Worm (Caenorhabditis elegans) whole organism, late embryonic: ENCODE results near the gene str-114.

Experiments used
- C08G9.2 ChIP-seq: sonication (generic microtip); optimal IDR thresholded peaks from 2 replicates; lab custom pipeline; 2016; ENCODE audit warnings: mild to moderate bottlenecking, missing genetic modification characterization, moderate library complexity, missing compliant biosample characterization
- C38D4.7 ChIP-seq: fragments of 200-800 bp; sonication (Bioruptor generic); optimal IDR thresholded peaks from 2 replicates; lab custom pipeline; 2018; ENCODE audit warnings: mild to moderate bottlenecking, missing genetic modification characterization, moderate library complexity, missing compliant biosample characterization
- K02D7.2 ChIP-seq: sonication (generic microtip); optimal IDR thresholded peaks from 2 replicates; lab custom pipeline; 2017; ENCODE audit warnings: mild to moderate bottlenecking, missing genetic modification characterization, missing compliant biosample characterization
- ahr-1 ChIP-seq: sonication (generic microtip); optimal IDR thresholded peaks from 2 replicates; lab custom pipeline; 2016; ENCODE audit warnings: missing genetic modification characterization, missing compliant biosample characterization
- ama-1 ChIP-seq: fragments of 150-350 bp; optimal IDR thresholded peaks from 2 replicates; lab custom pipeline; 2014
- ceh-14 ChIP-seq: sonication (generic microtip); optimal IDR thresholded peaks from 2 replicates; lab custom pipeline; 2016; ENCODE audit warnings: missing genotype, missing genetic modification characterization, missing compliant biosample characterization
- ceh-19 ChIP-seq: fragments of 200-800 bp; sonication (Bioruptor generic); optimal IDR thresholded peaks from 2 replicates; lab custom pipeline; 2018; ENCODE audit warnings: mild to moderate bottlenecking, missing genetic modification characterization, missing compliant biosample characterization
- ceh-22 ChIP-seq: sonication (generic microtip); optimal IDR thresholded peaks from 2 replicates; lab custom pipeline; 2017; ENCODE audit warnings: missing biosample characterization, missing genetic modification characterization
- ceh-30 ChIP-seq: fragments of 150-350 bp; optimal IDR thresholded peaks from 2 replicates; lab custom pipeline; 2014; ENCODE audit warnings: missing biosample characterization, missing genetic modification characterization
- ceh-45 ChIP-seq: fragments of 200-800 bp; sonication (Bioruptor generic); IDR thresholded peaks from 2 replicates; pipeline ENCODE4 v1.3.6; 2022; ENCODE audit warnings: missing genetic modification reagents, missing genetic modification characterization, missing compliant biosample characterization
- ceh-48 ChIP-seq: sonication (generic microtip); optimal IDR thresholded peaks from 2 replicates; lab custom pipeline; 2016; ENCODE audit warnings: missing genetic modification characterization, inconsistent platforms, missing compliant biosample characterization
- ceh-9 ChIP-seq: sonication (generic microtip); optimal IDR thresholded peaks from 2 replicates; lab custom pipeline; 2016; ENCODE audit warnings: mild to moderate bottlenecking, missing genetic modification characterization, inconsistent platforms, missing compliant biosample characterization
- che-1 ChIP-seq: sonication (generic microtip); optimal IDR thresholded peaks from 2 replicates; lab custom pipeline; 2016; ENCODE audit warnings: mild to moderate bottlenecking, missing genetic modification characterization, missing compliant biosample characterization
- dmd-4 ChIP-seq: sonication (generic microtip); optimal IDR thresholded peaks from 2 replicates; lab custom pipeline; 2016; ENCODE audit warnings: borderline replicate concordance, missing genetic modification characterization, missing compliant biosample characterization
- dve-1 ChIP-seq: sonication (generic microtip); optimal IDR thresholded peaks from 2 replicates; lab custom pipeline; 2017; ENCODE audit warnings: antibody characterized with exemption, mild to moderate bottlenecking, missing genetic modification characterization, missing compliant biosample characterization
- elt-2 ChIP-seq: sonication (generic microtip); optimal IDR thresholded peaks from 2 replicates; lab custom pipeline; 2016; ENCODE audit warnings: missing genetic modification reagents, missing genetic modification characterization, missing compliant biosample characterization
- elt-4 ChIP-seq: sonication (generic microtip); optimal IDR thresholded peaks from 2 replicates; lab custom pipeline; 2016; ENCODE audit warnings: missing genetic modification characterization, missing compliant biosample characterization
- eyg-1 ChIP-seq: sonication (generic microtip); optimal IDR thresholded peaks from 2 replicates; lab custom pipeline; 2016; ENCODE audit warnings: missing genotype, missing genetic modification characterization, missing compliant biosample characterization
- fkh-6 ChIP-seq: sonication (generic microtip); optimal IDR thresholded peaks from 2 replicates; lab custom pipeline; 2016; ENCODE audit warnings: missing genetic modification characterization, missing compliant biosample characterization
- gmeb-2 ChIP-seq: sonication (generic microtip); optimal IDR thresholded peaks from 2 replicates; lab custom pipeline; 2016; ENCODE audit warnings: missing genetic modification characterization, inconsistent platforms, missing compliant biosample characterization
- hlh-13 ChIP-seq: fragments of 200-800 bp; sonication (Bioruptor generic); optimal IDR thresholded peaks from 2 replicates; lab custom pipeline; 2018; ENCODE audit warnings: mild to moderate bottlenecking, missing genetic modification characterization, missing compliant biosample characterization
- hlh-30 ChIP-seq: sonication (generic microtip); optimal IDR thresholded peaks from 2 replicates; lab custom pipeline; 2017; ENCODE audit warnings: antibody characterized with exemption, missing genetic modification characterization, missing compliant biosample characterization; ENCODE audit not compliant: insufficient read depth
- hlh-6 ChIP-seq: sonication (generic microtip); optimal IDR thresholded peaks from 2 replicates; lab custom pipeline; 2016; ENCODE audit warnings: missing genotype, missing genetic modification characterization, missing compliant biosample characterization
- hlh-8 ChIP-seq: sonication (generic microtip); optimal IDR thresholded peaks from 2 replicates; lab custom pipeline; 2016; ENCODE audit warnings: missing genotype, missing genetic modification characterization, missing compliant biosample characterization
- lin-11 ChIP-seq: fragments of 200-800 bp; sonication (Bioruptor generic); optimal IDR thresholded peaks from 2 replicates; lab custom pipeline; 2018; ENCODE audit warnings: mild to moderate bottlenecking, missing genetic modification characterization, missing compliant biosample characterization
- madf-2 ChIP-seq: sonication (generic microtip); optimal IDR thresholded peaks from 2 replicates; lab custom pipeline; 2017; ENCODE audit warnings: missing genetic modification characterization, missing compliant biosample characterization
- mec-3 ChIP-seq: sonication (generic microtip); optimal IDR thresholded peaks from 2 replicates; lab custom pipeline; 2016; ENCODE audit warnings: borderline replicate concordance, missing genetic modification characterization, missing compliant biosample characterization
- npax-4 ChIP-seq: sonication (generic microtip); optimal IDR thresholded peaks from 2 replicates; lab custom pipeline; 2016; ENCODE audit warnings: missing genetic modification characterization, missing compliant biosample characterization
- pat-9 ChIP-seq: fragments of 200-800 bp; sonication (Bioruptor generic); optimal IDR thresholded peaks from 2 replicates; lab custom pipeline; 2018; ENCODE audit warnings: mild to moderate bottlenecking, missing genetic modification characterization, moderate library complexity, missing compliant biosample characterization
- pha-2 ChIP-seq: sonication (generic microtip); optimal IDR thresholded peaks from 2 replicates; lab custom pipeline; 2017; ENCODE audit warnings: mild to moderate bottlenecking, missing genetic modification characterization, missing compliant biosample characterization
- pqm-1 ChIP-seq: sonication (generic microtip); optimal IDR thresholded peaks from 2 replicates; lab custom pipeline; 2016; ENCODE audit warnings: missing genetic modification characterization, missing compliant biosample characterization
- sdc-2 ChIP-seq: sonication (generic microtip); optimal IDR thresholded peaks from 2 replicates; lab custom pipeline; 2016; ENCODE audit warnings: missing genotype, missing genetic modification characterization, missing compliant biosample characterization
- sox-2 ChIP-seq: fragments of 200-800 bp; sonication (Bioruptor generic); IDR thresholded peaks from 2 replicates; pipeline ENCODE4 v1.3.6; 2022; ENCODE audit warnings: missing genetic modification reagents, missing genetic modification characterization, missing compliant biosample characterization
- sox-4 ChIP-seq: sonication (generic microtip); optimal IDR thresholded peaks from 2 replicates; lab custom pipeline; 2017; ENCODE audit warnings: mild to moderate bottlenecking, missing genetic modification characterization, inconsistent platforms, missing compliant biosample characterization
- syd-9 ChIP-seq: sonication (generic microtip); optimal IDR thresholded peaks from 2 replicates; lab custom pipeline; 2016; ENCODE audit warnings: mild to moderate bottlenecking, missing genetic modification characterization, moderate library complexity, missing compliant biosample characterization
- tbx-2 ChIP-seq: sonication (generic microtip); optimal IDR thresholded peaks from 2 replicates; lab custom pipeline; 2016; ENCODE audit warnings: missing genetic modification characterization, missing compliant biosample characterization
- tbx-7 ChIP-seq: sonication (generic microtip); optimal IDR thresholded peaks from 2 replicates; lab custom pipeline; 2016; ENCODE audit warnings: missing genotype, missing genetic modification characterization, missing compliant biosample characterization
- unc-3 ChIP-seq, 2 experiments: fragments of 200-800 bp in 1 of 2; sonication (Bioruptor generic) in 1 of 2; sonication (generic microtip) in 1 of 2; conservative IDR thresholded peaks in 1 of 2; optimal IDR thresholded peaks in 1 of 2; 2 replicates each; pipeline versions ENCODE4 v1.3.6 to Lab custom; 2016 to 2022; ENCODE audit warnings: missing compliant biosample characterization in 2 of 2, missing genetic modification characterization in 2 of 2, missing genetic modification reagents in 1 of 2
- unc-42 ChIP-seq: sonication (generic microtip); optimal IDR thresholded peaks from 2 replicates; lab custom pipeline; 2016; ENCODE audit warnings: missing genotype, missing genetic modification characterization, missing compliant biosample characterization
- unc-86 ChIP-seq: sonication (generic microtip); optimal IDR thresholded peaks from 2 replicates; lab custom pipeline; 2016; ENCODE audit warnings: missing genetic modification characterization, missing compliant biosample characterization
- zip-5 ChIP-seq: sonication (generic microtip); optimal IDR thresholded peaks from 2 replicates; lab custom pipeline; 2016; ENCODE audit warnings: missing genetic modification characterization, missing compliant biosample characterization

str-114 gene

DNA sequence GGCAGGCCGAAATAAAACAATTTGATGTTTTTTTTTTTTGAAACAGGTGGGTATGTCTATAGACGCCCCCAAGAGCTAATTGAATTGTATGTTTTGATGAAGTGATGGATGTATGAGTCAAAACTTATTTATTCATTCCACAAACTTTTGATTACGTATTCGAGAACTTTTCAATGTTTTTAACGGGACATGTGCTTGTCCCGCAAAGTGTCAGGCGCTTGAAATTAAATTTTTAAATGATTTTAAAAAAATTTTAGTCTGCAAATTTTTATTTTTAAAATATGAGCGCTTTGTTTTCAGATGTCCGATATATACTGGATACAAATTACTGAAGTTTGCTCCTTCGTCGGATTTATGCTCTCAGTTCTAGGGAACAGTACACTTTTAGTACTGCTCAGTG is at the start of gene str-114:
Gene str-114 (plus strand): TSS at position 301 of the 400 bp plus-strand sequence.
- TF ChIP-seq mec-3 (tag; lab: Kevin White, UChicago) (no peak), fkh-6 (tag; lab: Kevin White, UChicago) (no peak)

DNA sequence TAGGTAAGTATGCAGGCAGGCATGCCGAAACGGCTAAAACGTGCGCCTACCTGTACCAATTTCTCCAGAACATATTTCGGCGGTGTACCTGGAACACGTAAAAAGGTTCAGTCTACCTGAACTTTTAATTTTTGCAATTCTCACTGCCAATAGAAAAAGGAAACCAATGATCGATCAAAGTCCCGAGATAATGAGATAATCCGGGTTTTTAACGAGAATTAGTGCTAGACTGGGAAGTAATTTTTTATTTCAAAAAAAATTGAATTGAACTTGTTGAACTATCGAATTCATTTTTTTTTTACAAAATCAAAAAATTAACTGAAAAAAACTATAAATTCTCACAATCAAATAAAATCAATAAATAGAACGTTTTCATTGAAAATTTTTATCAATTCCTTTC is 49.0 kb upstream of the str-114 start, which contains the start of gene T22F3.7:
Gene T22F3.7 (minus strand): TSS at position 101 of the 400 bp plus-strand sequence.
- no peak for TF ChIP-seq syd-9
- no peak for TF ChIP-seq ceh-45 (GFP tag; lab: Robert Waterston, UW)
- TF ChIP-seq che-1: no peak
- no peak for TF ChIP-seq pqm-1 (tag; lab: Kevin White, UChicago)
- TF ChIP-seq unc-86: no peak
- TF ChIP-seq C38D4.7 (GFP tag; lab: Kevin White, UChicago): no peak
- TF ChIP-seq tbx-7: no peak
- no peak for TF ChIP-seq madf-2
- no peak for TF ChIP-seq dve-1 (tag; lab: Kevin White, UChicago)
- no peak for TF ChIP-seq sox-4 (tag; lab: Kevin White, UChicago)
- no peak for TF ChIP-seq gmeb-2
- no peak for TF ChIP-seq elt-4 (tag; lab: Kevin White, UChicago)
- TF ChIP-seq ceh-48: no peak
- no peak for TF ChIP-seq ama-1 (lab: Kevin White, UChicago)
- no peak for TF ChIP-seq ceh-9 (tag; lab: Kevin White, UChicago)
- TF ChIP-seq C08G9.2 (tag; lab: Kevin White, UChicago): no peak
- TF ChIP-seq K02D7.2 (tag; lab: Kevin White, UChicago): no peak
- no peak for TF ChIP-seq ceh-30
- TF ChIP-seq ceh-22 (tag; lab: Kevin White, UChicago): no peak
- no peak for TF ChIP-seq hlh-30 (tag; lab: Kevin White, UChicago)

DNA sequence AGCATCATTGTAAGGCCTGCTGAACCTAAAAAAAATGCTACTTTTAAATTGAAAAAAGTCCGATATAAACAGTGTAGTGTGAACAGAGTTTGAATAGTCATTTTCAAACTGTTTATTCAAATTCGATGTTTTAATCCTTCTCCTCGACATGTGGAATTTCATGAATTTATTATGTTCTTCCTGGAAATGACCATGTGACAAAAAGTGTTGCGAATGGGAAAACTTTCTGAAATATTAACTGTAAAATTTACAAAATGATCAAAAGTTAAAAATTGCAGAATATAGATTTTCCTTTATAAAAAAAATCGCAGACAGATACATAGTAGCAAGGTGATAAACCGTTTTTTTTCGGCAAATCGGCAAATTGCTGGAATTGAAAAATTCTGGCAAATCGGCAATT is 44.2 kb upstream of the str-114 start, which contains the start of gene T22F3.8:
Gene T22F3.8 (minus strand): TSS at position 101 of the 400 bp plus-strand sequence.
- TF ChIP-seq ceh-30: no peak
- TF ChIP-seq unc-3 (GFP tag; conservative IDR thresholded peaks at IDR 0.05; lab: Robert Waterston, UW): no peak
- no peak for TF ChIP-seq unc-3 (tag; optimal IDR thresholded peaks at IDR 0.05; lab: Kevin White, UChicago)
- TF ChIP-seq lin-11 (tag; lab: Kevin White, UChicago): no peak
- TF ChIP-seq npax-4: no peak
- no peak for TF ChIP-seq K02D7.2 (tag; lab: Kevin White, UChicago)
- no peak for TF ChIP-seq sox-2
- no peak for TF ChIP-seq pha-2 (tag; lab: Kevin White, UChicago)
- TF ChIP-seq unc-86: no peak
- TF ChIP-seq C38D4.7 (GFP tag; lab: Kevin White, UChicago): no peak
- TF ChIP-seq hlh-13 (GFP tag; lab: Kevin White, UChicago): no peak
- TF ChIP-seq tbx-2: no peak

DNA sequence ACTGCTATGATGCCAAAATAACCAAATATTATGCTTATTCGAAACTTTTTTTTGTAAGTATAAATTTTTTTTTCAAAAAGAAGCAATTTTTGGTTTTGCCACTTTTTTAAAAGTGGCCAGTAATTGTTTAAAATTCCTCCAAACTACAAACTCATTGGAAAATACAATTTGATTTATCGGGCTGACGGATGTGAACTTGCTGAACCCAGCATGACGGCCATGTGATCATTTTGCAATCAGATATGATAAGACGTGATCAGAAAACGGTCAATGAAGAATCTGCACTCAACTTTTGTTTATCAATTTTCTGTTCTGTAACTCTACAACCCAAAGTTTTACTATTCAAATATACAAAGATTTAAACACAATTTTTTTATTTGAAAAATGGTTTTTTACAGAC is 43.2 kb upstream of the str-114 start:
- no peak for TF ChIP-seq C38D4.7 (GFP tag; lab: Kevin White, UChicago)
- no peak for TF ChIP-seq ahr-1
- no peak for TF ChIP-seq sdc-2 (tag; lab: Kevin White, UChicago)
- no peak for TF ChIP-seq hlh-8
- TF ChIP-seq unc-42 (tag; lab: Kevin White, UChicago): no peak
- TF ChIP-seq unc-3 (GFP tag; conservative IDR thresholded peaks at IDR 0.05; lab: Robert Waterston, UW): no peak
- no peak for TF ChIP-seq unc-3 (tag; optimal IDR thresholded peaks at IDR 0.05; lab: Kevin White, UChicago)
- no peak for TF ChIP-seq ceh-45 (GFP tag; lab: Robert Waterston, UW)
- TF ChIP-seq elt-2: no peak
- no peak for TF ChIP-seq tbx-2
- TF ChIP-seq pat-9: no peak

DNA sequence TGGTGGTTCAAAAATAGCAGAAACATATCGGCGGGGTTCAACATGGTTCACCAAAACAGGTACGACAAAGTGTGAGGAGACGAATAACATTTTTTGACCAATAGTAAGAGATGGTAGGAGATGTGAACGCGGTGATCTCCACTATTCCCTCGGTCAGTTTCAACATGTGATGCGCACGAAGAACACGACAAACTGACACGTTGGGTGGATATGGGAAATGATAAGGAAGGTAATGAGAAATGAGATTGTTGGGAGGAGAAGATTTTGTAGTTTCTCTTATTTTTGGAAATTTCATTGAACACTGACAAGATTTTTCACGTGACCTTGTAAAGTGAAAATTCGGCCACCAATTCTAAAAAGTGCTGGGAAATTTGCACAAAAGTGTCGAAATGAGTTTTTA is 38.9 kb upstream of the str-114 start:
- no peak for TF ChIP-seq npax-4
- TF ChIP-seq hlh-6 (tag; lab: Kevin White, UChicago): no peak
- TF ChIP-seq sox-4 (tag; lab: Kevin White, UChicago): no peak
- no peak for TF ChIP-seq ceh-19 (GFP tag; lab: Kevin White, UChicago)
- TF ChIP-seq pqm-1 (tag; lab: Kevin White, UChicago): no peak
- TF ChIP-seq ceh-9 (tag; lab: Kevin White, UChicago): no peak
- TF ChIP-seq ceh-14 (tag; lab: Kevin White, UChicago): no peak
- TF ChIP-seq ceh-22 (tag; lab: Kevin White, UChicago): no peak
- TF ChIP-seq dmd-4: no peak
- TF ChIP-seq fkh-6 (tag; lab: Kevin White, UChicago): no peak
- TF ChIP-seq sox-2: no peak
- TF ChIP-seq eyg-1 (tag; lab: Kevin White, UChicago): no peak
- no peak for TF ChIP-seq zip-5
- TF ChIP-seq, all 69 proteins: peak for 0
